Fruit fly (Drosophila melanogaster) whole organism, wandering third instar larva: ENCODE data around the gene CG9920.
A peak's percentile ranks its signal among the peaks of the same experiment; 100 is the strongest.

Experiments
- CG9705 ChIP-seq: fragments of 200-800 bp; sonication (Bioruptor generic); optimal IDR thresholded peaks from 2 replicates; lab custom pipeline; 2018; ENCODE audit warnings: missing biosample characterization, mild to moderate bottlenecking, missing genetic modification characterization
- Dfd ChIP-seq: fragments of >200 bp; optimal IDR thresholded peaks from 2 replicates; lab custom pipeline; 2017; ENCODE audit warnings: missing biosample characterization, missing genetic modification characterization
- Dif ChIP-seq: fragments of 200-275, 200-300 bp; sonication (Bioruptor generic); optimal IDR thresholded peaks from 2 replicates; lab custom pipeline; 2018; ENCODE audit warnings: missing biosample characterization, missing genetic modification characterization; ENCODE audit not compliant: partially characterized antibody
- GATAd ChIP-seq: sonication (Bioruptor generic); optimal IDR thresholded peaks from 2 replicates; lab custom pipeline; 2016; ENCODE audit warnings: missing biosample characterization, missing genetic modification characterization
- HLH106 ChIP-seq: fragments of 200-800 bp; optimal IDR thresholded peaks from 3 replicates; lab custom pipeline; 2019; ENCODE audit warnings: missing biosample characterization, mild to moderate bottlenecking, missing genetic modification characterization, moderate library complexity
- Jra ChIP-seq: sonication (Bioruptor generic); optimal IDR thresholded peaks from 2 replicates; lab custom pipeline; 2016; ENCODE audit warnings: missing biosample characterization, missing genetic modification characterization
- Mio ChIP-seq: sonication (Bioruptor generic); optimal IDR thresholded peaks from 2 replicates; lab custom pipeline; 2016; ENCODE audit warnings: missing biosample characterization, missing genetic modification characterization
- Myc ChIP-seq: fragments of >200 bp; optimal IDR thresholded peaks from 2 replicates; lab custom pipeline; 2017
- N ChIP-seq: fragments of >200 bp; optimal IDR thresholded peaks from 2 replicates; lab custom pipeline; 2018; ENCODE audit warnings: missing biosample characterization, missing external identifiers, missing genetic modification characterization
- OdsH ChIP-seq: fragments of 200-800 bp; sonication (Bioruptor generic); optimal IDR thresholded peaks from 2 replicates; lab custom pipeline; 2016; ENCODE audit warnings: missing biosample characterization, mild to moderate bottlenecking, missing genetic modification characterization
- Rel ChIP-seq, 2 experiments: fragments of 200-800 bp; sonication (Bioruptor generic) in 1 of 2; optimal IDR thresholded peaks; 2 replicates in 1 of 2; 3 replicates in 1 of 2; lab custom pipeline; 2016 to 2019; ENCODE audit warnings: mild to moderate bottlenecking in 2 of 2, missing biosample characterization in 2 of 2, missing genetic modification characterization in 2 of 2, moderate library complexity in 1 of 2
- Sp1 ChIP-seq: fragments of 200-800 bp; sonication (Bioruptor generic); optimal IDR thresholded peaks from 3 replicates; lab custom pipeline; 2019; ENCODE audit warnings: missing biosample characterization, mild to moderate bottlenecking, missing genetic modification characterization, moderate library complexity
- Vsx2 ChIP-seq: fragments of 200-300, 225-300 bp; sonication (Bioruptor generic); optimal IDR thresholded peaks from 2 replicates; lab custom pipeline; 2018; ENCODE audit warnings: missing biosample characterization, missing genetic modification characterization; ENCODE audit not compliant: partially characterized antibody
- br ChIP-seq: fragments of 200-800 bp; sonication (Bioruptor generic); optimal IDR thresholded peaks from 2 replicates; lab custom pipeline; 2016; ENCODE audit warnings: missing biosample characterization, missing genetic modification characterization
- brk ChIP-seq: fragments of 200-800 bp; sonication (Bioruptor generic); optimal IDR thresholded peaks from 2 replicates; lab custom pipeline; 2016; ENCODE audit warnings: missing biosample characterization, mild to moderate bottlenecking, missing genetic modification characterization
- dmrt93B ChIP-seq: fragments of 200-800 bp; sonication (Bioruptor generic); optimal IDR thresholded peaks from 2 replicates; lab custom pipeline; 2018; ENCODE audit warnings: missing biosample characterization, mild to moderate bottlenecking, missing genetic modification characterization
- dsf ChIP-seq: sonication (Bioruptor generic); optimal IDR thresholded peaks from 2 replicates; lab custom pipeline; 2016; ENCODE audit warnings: missing biosample characterization, missing genetic modification characterization, borderline replicate concordance
- foxo ChIP-seq, 2 experiments: fragments of 200-800 bp; sonication (Bioruptor generic); optimal IDR thresholded peaks; 2 replicates in 1 of 2; 3 replicates in 1 of 2; lab custom pipeline; 2016 to 2017; ENCODE audit warnings: missing biosample characterization in 2 of 2, missing genetic modification characterization in 2 of 2
- fru ChIP-seq: fragments of 200-800 bp; sonication (Bioruptor generic); optimal IDR thresholded peaks from 3 replicates; lab custom pipeline; 2016; ENCODE audit warnings: missing biosample characterization, mild to moderate bottlenecking, missing genetic modification characterization
- h ChIP-seq: fragments of 200-800 bp; sonication (Bioruptor generic); optimal IDR thresholded peaks from 3 replicates; lab custom pipeline; 2016; ENCODE audit warnings: missing biosample characterization, mild to moderate bottlenecking, missing genetic modification characterization
- jim ChIP-seq: fragments of 175-275, 200-325 bp; sonication (Bioruptor generic); optimal IDR thresholded peaks from 2 replicates; lab custom pipeline; 2016; ENCODE audit warnings: missing biosample characterization, mild to moderate bottlenecking, missing genetic modification characterization
- psq ChIP-seq: fragments of 200-800 bp; sonication (Bioruptor generic); optimal IDR thresholded peaks from 3 replicates; lab custom pipeline; 2017; ENCODE audit warnings: missing biosample characterization, mild to moderate bottlenecking, missing genetic modification characterization, moderate library complexity
- rgr ChIP-seq: fragments of 200-800 bp; sonication (Bioruptor generic); optimal IDR thresholded peaks from 3 replicates; lab custom pipeline; 2016; ENCODE audit warnings: missing biosample characterization, mild to moderate bottlenecking, missing genetic modification characterization
- sage ChIP-seq: fragments of 200-800 bp; sonication (Bioruptor generic); optimal IDR thresholded peaks from 2 replicates; lab custom pipeline; 2016; ENCODE audit warnings: missing biosample characterization, mild to moderate bottlenecking, missing genetic modification characterization
- sv ChIP-seq: fragments of 200-800 bp; sonication (Bioruptor generic); optimal IDR thresholded peaks from 3 replicates; lab custom pipeline; 2016; ENCODE audit warnings: missing biosample characterization, missing genetic modification characterization
- tai ChIP-seq: sonication (Bioruptor generic); optimal IDR thresholded peaks from 2 replicates; lab custom pipeline; 2016; ENCODE audit warnings: missing biosample characterization, missing genetic modification characterization
- woc ChIP-seq: sonication (Bioruptor generic); optimal IDR thresholded peaks from 2 replicates; lab custom pipeline; 2016; ENCODE audit warnings: missing biosample characterization, mild to moderate bottlenecking, missing genetic modification characterization

The CG9920 gene

dm6 chr3R:14088157-14088556, 9.7 kb downstream of the CG9920 start:
- no peak for TF ChIP-seq Myc (lab: Kevin White, UChicago)
- no peak for TF ChIP-seq Rel (GFP tag; optimal IDR thresholded peaks at IDR 0.05; lab: Kevin White, UChicago)
- TF ChIP-seq Rel (tag; optimal IDR thresholded peaks at IDR 0.05; lab: Kevin White, UChicago) = peak; percentile 31

- no peak for TF ChIP-seq Dfd (GFP tag; lab: Kevin White, UChicago)
- TF ChIP-seq psq (GFP tag; lab: Kevin White, UChicago) = no peak
- no peak for TF ChIP-seq Vsx2 (GFP tag; lab: Kevin White, UChicago)
- no peak for TF ChIP-seq GATAd
- no peak for TF ChIP-seq rgr
- no peak for TF ChIP-seq OdsH (GFP tag; lab: Kevin White, UChicago)
- no peak for TF ChIP-seq sv (GFP tag; lab: Kevin White, UChicago)
- TF ChIP-seq CG9705 (GFP tag; lab: Kevin White, UChicago) = no peak
- no peak for TF ChIP-seq tai (GFP tag; lab: Kevin White, UChicago)
- TF ChIP-seq Dif = no peak
- TF ChIP-seq dsf = no peak
- TF ChIP-seq Sp1 (GFP tag; lab: Kevin White, UChicago) = no peak
- TF ChIP-seq Mio (GFP tag; lab: Kevin White, UChicago) = no peak
- TF ChIP-seq jim (GFP tag; lab: Kevin White, UChicago) = no peak
Observed at dm6 chr3R:14085555-14085954, 12.3 kb downstream of the CG9920 start.

dm6 chr3R:14081526-14081925, 16.4 kb downstream of the CG9920 start:
- TF ChIP-seq woc (GFP tag; lab: Kevin White, UChicago) (no peak), Dfd (GFP tag; lab: Kevin White, UChicago) (peak; percentile 78)

dm6 chr3R:14077026-14077425, 20.9 kb downstream of the CG9920 start:
- no peak for TF ChIP-seq N
- no peak for TF ChIP-seq br (GFP tag; lab: Kevin White, UChicago)
- peak; percentile 1 for TF ChIP-seq psq (GFP tag; lab: Kevin White, UChicago)
- TF ChIP-seq HLH106 (tag; lab: Kevin White, UChicago) = peak; percentile 18
- no peak for TF ChIP-seq Myc (lab: Kevin White, UChicago)
- TF ChIP-seq foxo (GFP tag; optimal IDR thresholded peaks at IDR 0.05; lab: Kevin White, UChicago) = peak in 1 of 2 experiments; percentile 21
- TF ChIP-seq Dfd (GFP tag; lab: Kevin White, UChicago) = no peak
- peak; percentile 28 for TF ChIP-seq h (GFP tag; lab: Kevin White, UChicago)
- peak; percentile 39 for TF ChIP-seq fru (GFP tag; lab: Kevin White, UChicago)
- no peak for TF ChIP-seq dsf

dm6 chr3R:14070664-14071063, 27.2 kb downstream of the CG9920 start:
- TF ChIP-seq dmrt93B (GFP tag; lab: Kevin White, UChicago) (peak; percentile 1), OdsH (GFP tag; lab: Kevin White, UChicago) (peak; percentile 21), foxo (GFP tag; optimal IDR thresholded peaks at IDR 0.05; lab: Kevin White, UChicago) (peak in 1 of 2 experiments; percentile 11), rgr (peak; percentile 19), Myc (lab: Kevin White, UChicago) (no peak), br (GFP tag; lab: Kevin White, UChicago) (no peak)
- TF ChIP-seq, all 38 proteins: peak for 4

- TF ChIP-seq Jra = no peak
- no peak for TF ChIP-seq Myc (lab: Kevin White, UChicago)
Observed at dm6 chr3R:14070096-14070495, 27.8 kb downstream of the CG9920 start.

- no peak for TF ChIP-seq Rel (GFP tag; optimal IDR thresholded peaks at IDR 0.05; lab: Kevin White, UChicago)
- TF ChIP-seq Rel (tag; optimal IDR thresholded peaks at IDR 0.05; lab: Kevin White, UChicago) = peak; percentile 91
- TF ChIP-seq h (GFP tag; lab: Kevin White, UChicago) = peak; percentile 17
- no peak for TF ChIP-seq brk (GFP tag; lab: Kevin White, UChicago)
- TF ChIP-seq sage = no peak
- peak; percentile 4 for TF ChIP-seq br (GFP tag; lab: Kevin White, UChicago)
Observed at dm6 chr3R:14067904-14068636, 29.8 kb downstream of the CG9920 start.
